Worm (Caenorhabditis elegans): ENCODE measurements around the gene lro-1.
A peak's percentile ranks its signal among the peaks of the same experiment; 100 is the strongest.

Gene lro-1

ce11 chrX:6247869-6248268 is 24.0 kb upstream of the lro-1 start:
- TF ChIP-seq nhr-76 (tag; optimal IDR thresholded peaks at IDR 0.05) (no peak), fkh-10 (GFP tag; optimal IDR thresholded peaks at IDR 0.05) (peak; percentile 40), eor-1 (tag; optimal IDR thresholded peaks at IDR 0.05) (no peak)

ce11 chrX:6248778-6249658 is 22.9 kb upstream of the lro-1 start:
- peak; percentile 53 for TF ChIP-seq elt-2 (tag; optimal IDR thresholded peaks at IDR 0.05)
- TF ChIP-seq egl-5 (tag; optimal IDR thresholded peaks at IDR 0.05), result peak; percentile 11
- no peak for TF ChIP-seq skn-1 (tag; optimal IDR thresholded peaks at IDR 0.05)
- TF ChIP-seq nfya-1 (tag; optimal IDR thresholded peaks at IDR 0.05; ENCODE audit: insufficient read depth), result peak; percentile 14
- peak; percentile 18 for TF ChIP-seq fkh-10 (GFP tag; optimal IDR thresholded peaks at IDR 0.05)
- TF ChIP-seq egl-27 (tag; optimal IDR thresholded peaks at IDR 0.05), result no peak
- peak; percentile 32 for TF ChIP-seq pqm-1 (tag; optimal IDR thresholded peaks at IDR 0.05)
- no peak for TF ChIP-seq mml-1 (tag; optimal IDR thresholded peaks at IDR 0.05)

- TF ChIP-seq nfya-1 (tag; optimal IDR thresholded peaks at IDR 0.05; ENCODE audit: insufficient read depth) (peak; percentile 40), nhr-28 (tag; optimal IDR thresholded peaks at IDR 0.05) (no peak), daf-12 (tag; optimal IDR thresholded peaks at IDR 0.05) (no peak), hmg-11 (tag; optimal IDR thresholded peaks at IDR 0.05) (no peak), eor-1 (tag; optimal IDR thresholded peaks at IDR 0.05) (no peak), nhr-11 (tag; optimal IDR thresholded peaks at IDR 0.05) (no peak), sea-2 (GFP tag; optimal IDR thresholded peaks at IDR 0.05) (no peak), snpc-4 (tag; optimal IDR thresholded peaks at IDR 0.05) (no peak), zag-1 (tag; optimal IDR thresholded peaks at IDR 0.05) (no peak), R02D3.7 (tag; optimal IDR thresholded peaks at IDR 0.05) (peak; percentile 1), fkh-10 (GFP tag; optimal IDR thresholded peaks at IDR 0.05) (no peak), unc-39 (tag; optimal IDR thresholded peaks at IDR 0.05) (no peak), unc-62 (GFP tag; optimal IDR thresholded peaks at IDR 0.05) (peak; percentile 44), mml-1 (tag; optimal IDR thresholded peaks at IDR 0.05) (no peak), aly-2 (tag; optimal IDR thresholded peaks at IDR 0.05) (no peak), mdl-1 (tag; optimal IDR thresholded peaks at IDR 0.05) (no peak), ztf-4 (tag; optimal IDR thresholded peaks at IDR 0.05) (no peak), nhr-76 (tag; optimal IDR thresholded peaks at IDR 0.05) (no peak), elt-2 (tag; optimal IDR thresholded peaks at IDR 0.05) (peak; percentile 84), elt-3 (tag; optimal IDR thresholded peaks at IDR 0.05) (peak in 1 of 3 experiments; percentile 46), nhr-43 (tag; optimal IDR thresholded peaks at IDR 0.05; ENCODE audit: poor library complexity, severe bottlenecking) (no peak), elt-1 (tag; optimal IDR thresholded peaks at IDR 0.05) (no peak), ceh-82 (tag; optimal IDR thresholded peaks at IDR 0.05) (no peak), egl-27 (tag; optimal IDR thresholded peaks at IDR 0.05) (no peak), nhr-77 (tag; optimal IDR thresholded peaks at IDR 0.05) (no peak), ceh-28 (tag; optimal IDR thresholded peaks at IDR 0.05) (no peak), jun-1 (tag; optimal IDR thresholded peaks at IDR 0.05) (no peak), ZK546.5 (tag; optimal IDR thresholded peaks at IDR 0.05) (no peak), nhr-25 (tag; optimal IDR thresholded peaks at IDR 0.05) (peak; percentile 44), lin-15B (tag; optimal IDR thresholded peaks at IDR 0.05) (no peak), nhr-12 (tag; optimal IDR thresholded peaks at IDR 0.05) (no peak), tbx-2 (tag; optimal IDR thresholded peaks at IDR 0.05) (peak; percentile 0), ztf-11 (tag; optimal IDR thresholded peaks at IDR 0.05) (no peak), lin-39 (tag; optimal IDR thresholded peaks at IDR 0.05) (no peak), nhr-237 (tag; optimal IDR thresholded peaks at IDR 0.05) (no peak), egl-5 (tag; optimal IDR thresholded peaks at IDR 0.05) (no peak), pqm-1 (tag; optimal IDR thresholded peaks at IDR 0.05) (peak; percentile 18), ceh-9 (tag; optimal IDR thresholded peaks at IDR 0.05) (no peak), nhr-23 (tag; optimal IDR thresholded peaks at IDR 0.05) (peak; percentile 71), nhr-67 (tag; optimal IDR thresholded peaks at IDR 0.05) (no peak), lsy-12 (tag; optimal IDR thresholded peaks at IDR 0.05) (no peak), ama-1 (optimal IDR thresholded peaks at IDR 0.05) (no peak), ceh-16 (tag; optimal IDR thresholded peaks at IDR 0.05) (no peak), fos-1 (tag; optimal IDR thresholded peaks at IDR 0.05) (no peak), pha-4 (tag; optimal IDR thresholded peaks at IDR 0.05) (peak; percentile 60), skn-1 (tag; optimal IDR thresholded peaks at IDR 0.05) (no peak), fkh-2 (tag; optimal IDR thresholded peaks at IDR 0.05) (no peak)
Observed at ce11 chrX:6250272-6250752, 21.6 kb upstream of the lro-1 start.

Measured in whole organism, L3 larva.